Worm (Caenorhabditis elegans) whole organism, early embryonic: ENCODE measurements around the gene F44E2.6.

Source experiments
- B0310.2 ChIP-seq: sonication (generic microtip); optimal IDR thresholded peaks from 2 replicates; lab custom pipeline; 2016; ENCODE audit warnings: mild to moderate bottlenecking, missing genetic modification characterization, missing compliant biosample characterization
- F13C5.2 ChIP-seq: sonication (generic microtip); optimal IDR thresholded peaks from 2 replicates; lab custom pipeline; 2017; ENCODE audit warnings: mild to moderate bottlenecking, missing genetic modification characterization, inconsistent platforms, missing compliant biosample characterization
- aly-1 ChIP-seq: sonication (generic microtip); optimal IDR thresholded peaks from 2 replicates; lab custom pipeline; 2016; ENCODE audit warnings: missing genetic modification characterization, missing compliant biosample characterization
- ama-1 ChIP-seq: fragments of 150-350 bp; optimal IDR thresholded peaks from 2 replicates; lab custom pipeline; 2014
- ceh-13 ChIP-seq: fragments of 200-800 bp; sonication (Bioruptor generic); optimal IDR thresholded peaks from 2 replicates; lab custom pipeline; 2018; ENCODE audit warnings: mild to moderate bottlenecking, missing genetic modification characterization, missing compliant biosample characterization
- ceh-36 ChIP-seq: sonication (generic microtip); optimal IDR thresholded peaks from 2 replicates; lab custom pipeline; 2016; ENCODE audit warnings: missing genetic modification characterization, inconsistent platforms, missing compliant biosample characterization
- ets-7 ChIP-seq: sonication (generic microtip); optimal IDR thresholded peaks from 2 replicates; lab custom pipeline; 2016; ENCODE audit warnings: missing genotype, missing genetic modification characterization, missing compliant biosample characterization
- flt-1 ChIP-seq: fragments of 200-800 bp; sonication (Bioruptor generic); IDR thresholded peaks from 2 replicates; pipeline ENCODE4 v1.3.6; 2022; ENCODE audit warnings: missing genetic modification characterization, missing compliant biosample characterization
- hmbx-1 ChIP-seq: sonication (generic microtip); optimal IDR thresholded peaks from 2 replicates; lab custom pipeline; 2016; ENCODE audit warnings: mild to moderate bottlenecking, missing genetic modification characterization, missing compliant biosample characterization
- hmg-4 ChIP-seq: fragments of 200-800 bp; sonication (Bioruptor generic); optimal IDR thresholded peaks from 2 replicates; lab custom pipeline; 2018; ENCODE audit warnings: mild to moderate bottlenecking, missing genetic modification characterization, missing compliant biosample characterization
- hnd-1 ChIP-seq: sonication (generic microtip); optimal IDR thresholded peaks from 2 replicates; lab custom pipeline; 2016; ENCODE audit warnings: missing genetic modification characterization, missing compliant biosample characterization
- pes-1 ChIP-seq: fragments of 200-800 bp; sonication (Bioruptor generic); IDR thresholded peaks from 2 replicates; pipeline ENCODE4 v1.3.6; 2022; ENCODE audit warnings: missing genetic modification reagents, missing genetic modification characterization, missing compliant biosample characterization
- scrt-1 ChIP-seq: fragments of 200-800 bp; sonication (Bioruptor generic); IDR thresholded peaks from 2 replicates; pipeline ENCODE4 v1.3.6; 2022; ENCODE audit warnings: missing genetic modification characterization, missing compliant biosample characterization
- sea-1 ChIP-seq: fragments of 200-800 bp; sonication (Bioruptor generic); conservative IDR thresholded peaks from 2 replicates; pipeline ENCODE4 v1.3.6; 2022; ENCODE audit warnings: missing genetic modification characterization, missing compliant biosample characterization
- tbx-11 ChIP-seq: fragments of 200-800 bp; sonication (Bioruptor generic); IDR thresholded peaks from 2 replicates; pipeline ENCODE4 v1.3.6; 2022; ENCODE audit warnings: missing genetic modification characterization, missing compliant biosample characterization
- tbx-37 ChIP-seq: fragments of 200-800 bp; sonication (Bioruptor generic); conservative IDR thresholded peaks from 2 replicates; pipeline ENCODE4 v1.3.6; 2022; ENCODE audit warnings: missing genetic modification reagents, missing genetic modification characterization, missing compliant biosample characterization
- tra-4 ChIP-seq: sonication (generic microtip); optimal IDR thresholded peaks from 2 replicates; lab custom pipeline; 2017; ENCODE audit warnings: missing genetic modification characterization, missing compliant biosample characterization

The F44E2.6 gene

ce11 chrIII:8848372-8848771, 3.4 kb upstream of the F44E2.6 start, which contains the start of gene F44E2.7:
F44E2.7 (minus strand) TSS chrIII:8848472.
- TF ChIP-seq flt-1 (GFP tag; lab: Robert Waterston, UW) = no peak
- no peak for TF ChIP-seq hnd-1
- no peak for TF ChIP-seq ceh-13 (GFP tag; lab: Kevin White, UChicago)
- no peak for TF ChIP-seq ceh-36 (tag; lab: Kevin White, UChicago)
- no peak for TF ChIP-seq F13C5.2 (tag; lab: Kevin White, UChicago)
- no peak for TF ChIP-seq aly-1 (tag; lab: Kevin White, UChicago)
- TF ChIP-seq tra-4 (tag; lab: Kevin White, UChicago) = no peak

- TF ChIP-seq scrt-1 (no peak), ets-7 (tag; lab: Kevin White, UChicago) (no peak), ceh-36 (tag; lab: Kevin White, UChicago) (no peak), tra-4 (tag; lab: Kevin White, UChicago) (no peak), tbx-37 (GFP tag; lab: Robert Waterston, UW) (no peak), flt-1 (GFP tag; lab: Robert Waterston, UW) (no peak)
These were observed 2.7 kb upstream of the F44E2.6 start for ce11 chrIII:8847722-8848121.

ce11 chrIII:8844137-8844536, 877 bp downstream of the F44E2.6 start:
- no peak for TF ChIP-seq ceh-36 (tag; lab: Kevin White, UChicago)
- TF ChIP-seq flt-1 (GFP tag; lab: Robert Waterston, UW) = no peak
- TF ChIP-seq hmg-4 (GFP tag; lab: Kevin White, UChicago) = no peak
- TF ChIP-seq tra-4 (tag; lab: Kevin White, UChicago) = no peak
- TF ChIP-seq B0310.2 (tag; lab: Kevin White, UChicago) = no peak
- no peak for TF ChIP-seq hmbx-1
- no peak for TF ChIP-seq tbx-37 (GFP tag; lab: Robert Waterston, UW)
- no peak for TF ChIP-seq scrt-1
- TF ChIP-seq tbx-11 (GFP tag; lab: Robert Waterston, UW) = no peak
- TF ChIP-seq sea-1 = no peak

- TF ChIP-seq hmg-4 (GFP tag; lab: Kevin White, UChicago) = peak; percentile 18
- no peak for TF ChIP-seq hnd-1
- TF ChIP-seq ama-1 = no peak
- TF ChIP-seq ceh-13 (GFP tag; lab: Kevin White, UChicago) = no peak
- no peak for TF ChIP-seq hmbx-1
These were observed 5.2 kb downstream of the F44E2.6 start for ce11 chrIII:8839813-8840212.

ce11 chrIII:8838075-8838474, 6.9 kb downstream of the F44E2.6 start, which contains the start of gene F44E2.4:
F44E2.4 (minus strand) TSS chrIII:8838424.
- TF ChIP-seq sea-1 (no peak), hmg-4 (GFP tag; lab: Kevin White, UChicago) (no peak), scrt-1 (no peak), tra-4 (tag; lab: Kevin White, UChicago) (no peak), B0310.2 (tag; lab: Kevin White, UChicago) (no peak), F13C5.2 (tag; lab: Kevin White, UChicago) (no peak), ama-1 (no peak), hmbx-1 (no peak), ceh-36 (tag; lab: Kevin White, UChicago) (no peak), ets-7 (tag; lab: Kevin White, UChicago) (no peak), ceh-13 (GFP tag; lab: Kevin White, UChicago) (no peak), tbx-11 (GFP tag; lab: Robert Waterston, UW) (no peak), tbx-37 (GFP tag; lab: Robert Waterston, UW) (no peak)

- TF ChIP-seq tra-4 (tag; lab: Kevin White, UChicago) (no peak), tbx-11 (GFP tag; lab: Robert Waterston, UW) (no peak), ceh-36 (tag; lab: Kevin White, UChicago) (no peak), ets-7 (tag; lab: Kevin White, UChicago) (no peak), F13C5.2 (tag; lab: Kevin White, UChicago) (no peak), tbx-37 (GFP tag; lab: Robert Waterston, UW) (no peak)
These were observed 13.8 kb downstream of the F44E2.6 start, which contains the start of gene F44E2.10 for ce11 chrIII:8831059-8831750. F44E2.10 (minus strand) TSS chrIII:8831109.

ce11 chrIII:8829245-8829644, 15.8 kb downstream of the F44E2.6 start, which contains the start of gene F44E2.3:
F44E2.3 (minus strand) TSS chrIII:8829305.
- TF ChIP-seq hnd-1 (no peak), B0310.2 (tag; lab: Kevin White, UChicago) (no peak), flt-1 (GFP tag; lab: Robert Waterston, UW) (no peak), tbx-11 (GFP tag; lab: Robert Waterston, UW) (no peak), pes-1 (no peak), ceh-36 (tag; lab: Kevin White, UChicago) (no peak), scrt-1 (no peak)

- TF ChIP-seq hmg-4 (GFP tag; lab: Kevin White, UChicago) (no peak), pes-1 (no peak), flt-1 (GFP tag; lab: Robert Waterston, UW) (no peak), hmbx-1 (no peak), scrt-1 (no peak), sea-1 (no peak), hnd-1 (no peak), F13C5.2 (tag; lab: Kevin White, UChicago) (no peak), B0310.2 (tag; lab: Kevin White, UChicago) (no peak), ceh-13 (GFP tag; lab: Kevin White, UChicago) (no peak), tbx-11 (GFP tag; lab: Robert Waterston, UW) (no peak)
These were observed 17.9 kb downstream of the F44E2.6 start, which contains the start of gene F54F2.9 for ce11 chrIII:8827128-8827527. F54F2.9 (minus strand) TSS chrIII:8827228.
